Worm (Caenorhabditis elegans) whole organism, L4/young adult: ENCODE data around the gene ttc-17.

Experiments used
- dao-5 ChIP-seq: sonication (generic microtip); optimal IDR thresholded peaks from 2 replicates; lab custom pipeline; 2016; ENCODE audit warnings: missing genotype, missing genetic modification characterization, moderate library complexity, missing compliant biosample characterization
- him-1 ChIP-seq: sonication (generic microtip); optimal IDR thresholded peaks from 2 replicates; lab custom pipeline; 2016; ENCODE audit warnings: missing genotype, missing genetic modification reagents, missing genetic modification characterization, missing compliant biosample characterization

ce11 chrV:8972271-8972670 is 15.4 kb downstream of the ttc-17 start, which contains the start of gene nhr-195:
- TF ChIP-seq dao-5 (tag; lab: Kevin White, UChicago) (no peak), him-1 (no peak)
